Worm (Caenorhabditis elegans): ENCODE measurements around the gene R10E4.6.

DNA sequence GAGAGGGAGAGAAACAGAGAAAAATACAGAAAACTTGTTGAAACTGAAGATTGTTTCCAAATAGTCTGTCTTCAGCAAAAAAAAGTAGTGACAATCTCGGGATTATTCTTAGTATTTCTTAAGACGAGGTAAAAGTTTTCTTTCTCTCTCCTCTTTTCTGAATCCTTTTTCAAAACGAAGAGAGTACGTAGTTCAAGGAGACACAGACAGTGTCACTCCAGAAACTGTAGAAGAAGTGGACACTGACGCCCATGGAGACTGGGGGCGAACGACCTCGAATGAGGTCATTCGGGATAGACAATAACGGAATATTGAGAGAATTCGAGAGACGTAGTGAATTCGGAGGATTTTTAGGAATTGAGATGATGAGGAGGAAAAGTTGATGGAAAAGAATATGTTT, 37.8 kb downstream of the R10E4.6 start, which contains the start of gene gly-6:
- TF ChIP-seq hmg-4 (GFP tag; optimal IDR thresholded peaks at IDR 0.05) = no peak
- TF ChIP-seq aly-1 (tag; optimal IDR thresholded peaks at IDR 0.05) = no peak
- TF ChIP-seq ama-1 (optimal IDR thresholded peaks at IDR 0.05) = no peak
- TF ChIP-seq flt-1 (GFP tag; IDR thresholded peaks at IDR 0.05) = no peak
